Worm (Caenorhabditis elegans) whole organism, young adult: ENCODE data around the gene emc-1.

ENCODE experiments used
- B0261.1 ChIP-seq: sonication (generic microtip); optimal IDR thresholded peaks from 2 replicates; lab custom pipeline; 2016; ENCODE audit warnings: mild to moderate bottlenecking, missing genetic modification characterization, moderate library complexity, missing compliant biosample characterization
- C17E4.6 ChIP-seq: fragments of 200-800 bp; sonication (Bioruptor generic); IDR thresholded peaks from 2 replicates; pipeline ENCODE4 v1.3.6; 2022; ENCODE audit warnings: missing genetic modification reagents, missing genetic modification characterization, missing compliant biosample characterization
- D2030.7 ChIP-seq: fragments of 200-800 bp; sonication (Bioruptor generic); IDR thresholded peaks from 2 replicates; pipeline ENCODE4 v1.3.6; 2022; ENCODE audit warnings: missing genetic modification reagents, missing genetic modification characterization, missing compliant biosample characterization
- F10E7.11 ChIP-seq: sonication (generic microtip); optimal IDR thresholded peaks from 2 replicates; lab custom pipeline; 2017; ENCODE audit warnings: mild to moderate bottlenecking, missing genetic modification characterization, moderate library complexity, missing compliant biosample characterization
- F22D6.2 ChIP-seq: sonication (generic microtip); optimal IDR thresholded peaks from 2 replicates; lab custom pipeline; 2016; ENCODE audit warnings: mild to moderate bottlenecking, missing genetic modification characterization, missing compliant biosample characterization
- F23B12.7 ChIP-seq: sonication (generic microtip); optimal IDR thresholded peaks from 2 replicates; lab custom pipeline; 2017; ENCODE audit warnings: missing genetic modification characterization, mild to moderate bottlenecking, missing compliant biosample characterization, antibody characterized with exemption, moderate library complexity; ENCODE audit not compliant: insufficient read depth
- K11D2.4 ChIP-seq: fragments of 200-800 bp; sonication (Bioruptor generic); IDR thresholded peaks from 2 replicates; pipeline ENCODE4 v1.3.6; 2022; ENCODE audit warnings: missing genetic modification reagents, missing genetic modification characterization, missing compliant biosample characterization
- K12H6.12 ChIP-seq: fragments of 200-800 bp; sonication (Bioruptor generic); optimal IDR thresholded peaks from 2 replicates; lab custom pipeline; 2018; ENCODE audit warnings: mild to moderate bottlenecking, missing genetic modification characterization, missing compliant biosample characterization
- Y56A3A.18 ChIP-seq: fragments of 200-800 bp; sonication (Bioruptor generic); IDR thresholded peaks from 2 replicates; pipeline ENCODE4 v1.3.6; 2022; ENCODE audit warnings: missing genetic modification reagents, missing genetic modification characterization, missing compliant biosample characterization
- ZK185.1 ChIP-seq: sonication (generic microtip); optimal IDR thresholded peaks from 2 replicates; lab custom pipeline; 2016; ENCODE audit warnings: mild to moderate bottlenecking, missing genetic modification characterization, missing compliant biosample characterization; ENCODE audit not compliant: poor library complexity, severe bottlenecking
- ama-1 ChIP-seq, 3 experiments: fragments of 150-350 bp in 1 of 3; sonication (generic microtip) in 2 of 3; optimal IDR thresholded peaks; 2 replicates each; lab custom pipeline; 2014 to 2018; ENCODE audit warnings: missing biosample characterization in 2 of 3, missing genetic modification characterization in 2 of 3, missing genetic modification reagents in 2 of 3
- aptf-2 ChIP-seq: fragments of 200-800 bp; sonication (Bioruptor generic); conservative IDR thresholded peaks from 2 replicates; pipeline ENCODE4 v1.3.6; 2022; ENCODE audit warnings: missing genetic modification reagents, missing genetic modification characterization, missing compliant biosample characterization
- aptf-3 ChIP-seq: fragments of 200-800 bp; sonication (Bioruptor generic); IDR thresholded peaks from 2 replicates; pipeline ENCODE4 v1.3.6; 2022; ENCODE audit warnings: missing genetic modification characterization, missing compliant biosample characterization
- athp-1 ChIP-seq: sonication (generic microtip); optimal IDR thresholded peaks from 2 replicates; lab custom pipeline; 2017; ENCODE audit warnings: mild to moderate bottlenecking, missing genetic modification characterization, missing compliant biosample characterization
- bed-2 ChIP-seq: fragments of 200-800 bp; sonication (Bioruptor generic); IDR thresholded peaks from 2 replicates; pipeline ENCODE4 v1.3.6; 2022; ENCODE audit warnings: missing genetic modification reagents, missing genetic modification characterization, missing compliant biosample characterization
- cebp-2 ChIP-seq: fragments of 200-800 bp; sonication (Bioruptor generic); IDR thresholded peaks from 2 replicates; pipeline ENCODE4 v1.3.6; 2022; ENCODE audit warnings: missing genetic modification characterization, missing compliant biosample characterization
- ceh-27 ChIP-seq: fragments of 200-800 bp; sonication (Bioruptor generic); optimal IDR thresholded peaks from 2 replicates; lab custom pipeline; 2018; ENCODE audit warnings: mild to moderate bottlenecking, missing genetic modification characterization, moderate library complexity, missing compliant biosample characterization
- ceh-79 ChIP-seq: sonication (generic microtip); optimal IDR thresholded peaks from 2 replicates; lab custom pipeline; 2017; ENCODE audit warnings: mild to moderate bottlenecking, missing genetic modification characterization, missing compliant biosample characterization
- die-1 ChIP-seq: sonication (generic microtip); optimal IDR thresholded peaks from 2 replicates; lab custom pipeline; 2016; ENCODE audit warnings: missing genotype, mild to moderate bottlenecking, missing genetic modification characterization, missing compliant biosample characterization
- dox-1 ChIP-seq: fragments of 200-800 bp; sonication (Bioruptor generic); IDR thresholded peaks from 2 replicates; pipeline ENCODE4 v1.3.6; 2022; ENCODE audit warnings: missing genetic modification reagents, missing genetic modification characterization, missing compliant biosample characterization
- egl-18 ChIP-seq: fragments of 200-800 bp; sonication (Bioruptor generic); IDR thresholded peaks from 2 replicates; pipeline ENCODE4 v1.3.6; 2022; ENCODE audit warnings: missing genetic modification reagents, missing genetic modification characterization, missing compliant biosample characterization
- ekl-4 ChIP-seq: fragments of 200-800 bp; sonication (Bioruptor generic); IDR thresholded peaks from 2 replicates; pipeline ENCODE4 v1.3.6; 2022; ENCODE audit warnings: missing genetic modification reagents, missing genetic modification characterization, missing compliant biosample characterization
- him-1 ChIP-seq: sonication (generic microtip); optimal IDR thresholded peaks from 2 replicates; lab custom pipeline; 2016; ENCODE audit warnings: missing genotype, missing genetic modification reagents, missing genetic modification characterization, missing compliant biosample characterization
- hlh-26 ChIP-seq: fragments of 200-800 bp; sonication (Bioruptor generic); conservative IDR thresholded peaks from 2 replicates; pipeline ENCODE4 v1.3.6; 2022; ENCODE audit warnings: missing genetic modification reagents, missing genetic modification characterization, missing compliant biosample characterization
- hmg-1.2 ChIP-seq: fragments of 200-800 bp; sonication (Bioruptor generic); IDR thresholded peaks from 2 replicates; pipeline ENCODE4 v1.3.6; 2022; ENCODE audit warnings: missing genetic modification reagents, missing genetic modification characterization, missing compliant biosample characterization
- hmg-20 ChIP-seq: fragments of 200-800 bp; sonication (Bioruptor generic); IDR thresholded peaks from 2 replicates; pipeline ENCODE4 v1.3.6; 2022; ENCODE audit warnings: missing genetic modification reagents, missing genetic modification characterization, missing compliant biosample characterization
- let-607 ChIP-seq, 2 experiments: fragments of 200-800 bp in 1 of 2; sonication (Bioruptor generic) in 1 of 2; sonication (generic microtip) in 1 of 2; optimal IDR thresholded peaks; 2 replicates each; lab custom pipeline; 2016 to 2018; ENCODE audit warnings: mild to moderate bottlenecking in 2 of 2, missing compliant biosample characterization in 2 of 2, missing genetic modification characterization in 2 of 2, moderate library complexity in 2 of 2, missing genotype in 1 of 2
- lin-35 ChIP-seq, 3 experiments: fragments of 150-350 bp in 2 of 3; sonication (generic microtip) in 1 of 3; optimal IDR thresholded peaks; 2 replicates each; lab custom pipeline; 2014 to 2018; ENCODE audit warnings: missing biosample characterization in 3 of 3, missing genetic modification characterization in 3 of 3, missing genetic modification reagents in 3 of 3
- madf-10 ChIP-seq: sonication (generic microtip); optimal IDR thresholded peaks from 2 replicates; lab custom pipeline; 2016; ENCODE audit warnings: mild to moderate bottlenecking, missing genetic modification characterization, missing compliant biosample characterization
- mcd-1 ChIP-seq: fragments of 200-800 bp; sonication (Bioruptor generic); IDR thresholded peaks from 2 replicates; pipeline ENCODE4 v1.3.6; 2022; ENCODE audit warnings: missing genetic modification reagents, missing genetic modification characterization, missing compliant biosample characterization
- mxl-1 ChIP-seq: sonication (generic microtip); optimal IDR thresholded peaks from 2 replicates; lab custom pipeline; 2016; ENCODE audit warnings: missing genetic modification characterization, missing compliant biosample characterization
- nfya-1 ChIP-seq: sonication (generic microtip); optimal IDR thresholded peaks from 2 replicates; lab custom pipeline; 2017; ENCODE audit warnings: antibody characterized with exemption, missing compliant biosample characterization, missing genetic modification characterization, borderline replicate concordance; ENCODE audit not compliant: insufficient read depth
- nfya-2 ChIP-seq: fragments of 200-800 bp; sonication (Bioruptor generic); IDR thresholded peaks from 2 replicates; pipeline ENCODE4 v1.3.6; 2022; ENCODE audit warnings: missing genetic modification reagents, missing genetic modification characterization, missing compliant biosample characterization
- nhr-80 ChIP-seq: sonication (generic microtip); optimal IDR thresholded peaks from 2 replicates; lab custom pipeline; 2016; ENCODE audit warnings: missing genetic modification characterization, missing compliant biosample characterization
- nhr-90 ChIP-seq: sonication (generic microtip); optimal IDR thresholded peaks from 2 replicates; lab custom pipeline; 2016; ENCODE audit warnings: missing genotype, mild to moderate bottlenecking, missing genetic modification characterization, missing compliant biosample characterization
- rec-8 ChIP-seq, 2 experiments: sonication (generic microtip); optimal IDR thresholded peaks; 2 replicates each; lab custom pipeline; 2016; ENCODE audit warnings: mild to moderate bottlenecking in 2 of 2, missing genetic modification characterization in 2 of 2, missing genetic modification reagents in 2 of 2, missing genotype in 2 of 2, missing biosample characterization in 1 of 2, missing compliant biosample characterization in 1 of 2, moderate library complexity in 1 of 2
- rpc-1 ChIP-seq, 2 experiments: fragments of 150-350 bp in 1 of 2; sonication (generic microtip) in 1 of 2; optimal IDR thresholded peaks; 2 replicates each; lab custom pipeline; 2014 to 2018; ENCODE audit warnings: missing biosample characterization in 1 of 2, missing genetic modification characterization in 1 of 2, missing genetic modification reagents in 1 of 2, missing genotype in 1 of 2
- snpc-1.3 ChIP-seq: sonication (generic microtip); optimal IDR thresholded peaks from 2 replicates; lab custom pipeline; 2017; ENCODE audit warnings: missing genetic modification characterization, mild to moderate bottlenecking, missing compliant biosample characterization, antibody characterized with exemption, moderate library complexity, missing genotype, missing genetic modification reagents; ENCODE audit not compliant: insufficient read depth
- snpc-3.4 ChIP-seq: sonication (generic microtip); optimal IDR thresholded peaks from 2 replicates; lab custom pipeline; 2017; ENCODE audit warnings: missing genetic modification characterization, mild to moderate bottlenecking, missing compliant biosample characterization, antibody characterized with exemption, moderate library complexity, missing genotype, missing genetic modification reagents
- somi-1 ChIP-seq: fragments of 200-800 bp; sonication (Bioruptor generic); optimal IDR thresholded peaks from 2 replicates; lab custom pipeline; 2018; ENCODE audit warnings: mild to moderate bottlenecking, missing genetic modification characterization, missing compliant biosample characterization
- tbp1 ChIP-seq: fragments of 200-800 bp; sonication (Bioruptor generic); optimal IDR thresholded peaks from 2 replicates; lab custom pipeline; 2018; ENCODE audit warnings: mild to moderate bottlenecking, missing genetic modification characterization, missing compliant biosample characterization
- ztf-18 ChIP-seq: sonication (generic microtip); optimal IDR thresholded peaks from 2 replicates; lab custom pipeline; 2016; ENCODE audit warnings: missing genotype, mild to moderate bottlenecking, missing genetic modification characterization, missing compliant biosample characterization
- ztf-25 ChIP-seq: fragments of 200-800 bp; sonication (Bioruptor generic); IDR thresholded peaks from 2 replicates; pipeline ENCODE4 v1.3.6; 2022; ENCODE audit warnings: missing genetic modification reagents, missing genetic modification characterization, missing compliant biosample characterization
- ztf-28 ChIP-seq: fragments of 200-800 bp; sonication (Bioruptor generic); IDR thresholded peaks from 2 replicates; pipeline ENCODE4 v1.3.6; 2022; ENCODE audit warnings: missing genetic modification reagents, missing genetic modification characterization, missing compliant biosample characterization

Gene emc-1

DNA sequence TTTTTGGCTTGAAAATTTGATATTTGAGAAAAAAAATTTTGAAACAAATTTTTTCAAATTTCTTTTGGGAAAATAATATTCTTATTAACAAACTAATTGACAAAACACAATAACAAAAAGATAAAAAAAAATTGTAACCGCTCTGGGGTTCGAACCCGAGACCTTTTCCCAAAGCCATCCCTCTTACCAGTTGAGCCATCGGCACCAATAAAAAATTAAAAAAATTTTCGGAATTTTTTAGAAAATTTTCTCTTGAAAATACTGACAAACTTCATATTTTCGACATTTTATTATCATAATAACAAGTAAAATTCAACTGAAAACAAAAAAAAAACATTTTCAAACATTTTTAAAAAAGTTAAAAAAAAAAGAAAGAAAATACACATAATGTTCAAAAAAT is 21.8 kb upstream of the emc-1 start:
- TF ChIP-seq ZK185.1 (tag; lab: Kevin White, UChicago): no peak
- no peak for TF ChIP-seq nfya-2
- TF ChIP-seq C17E4.6 (GFP tag; lab: Robert Waterston, UW): no peak
- TF ChIP-seq rpc-1 (optimal IDR thresholded peaks at IDR 0.05; lab: Kevin White, UChicago): peak; percentile 23
- peak; percentile 65 for TF ChIP-seq rpc-1 (tag; optimal IDR thresholded peaks at IDR 0.05; lab: Kevin White, UChicago)
- no peak for TF ChIP-seq F10E7.11 (tag; lab: Kevin White, UChicago)
- no peak for TF ChIP-seq Y56A3A.18 (GFP tag; lab: Robert Waterston, UW)
- no peak for TF ChIP-seq hlh-26 (GFP tag; lab: Robert Waterston, UW)
- no peak for TF ChIP-seq F22D6.2 (tag; lab: Kevin White, UChicago)
- TF ChIP-seq tbp1 (GFP tag; lab: Kevin White, UChicago): peak; percentile 75
- TF ChIP-seq snpc-3.4 (tag; lab: Kevin White, UChicago): no peak
- TF ChIP-seq somi-1 (GFP tag; lab: Kevin White, UChicago): no peak

ce11 chrII:1519867-1520266 is 19.7 kb upstream of the emc-1 start:
- TF ChIP-seq B0261.1 (tag; lab: Kevin White, UChicago) (peak; percentile 86), K12H6.12 (peak; percentile 21), ceh-27 (GFP tag; lab: Kevin White, UChicago) (peak; percentile 26), bed-2 (no peak), mxl-1 (tag; lab: Kevin White, UChicago) (peak; percentile 18), let-607 (tag; optimal IDR thresholded peaks at IDR 0.05; lab: Kevin White, UChicago) (peak in 1 of 2 experiments; percentile 7), nhr-80 (tag; lab: Kevin White, UChicago) (no peak), dox-1 (no peak), hmg-1.2 (GFP tag; lab: Robert Waterston, UW) (peak; percentile 77), hmg-20 (GFP tag; lab: Robert Waterston, UW) (no peak), him-1 (tag; lab: Kevin White, UChicago) (peak; percentile 44), nfya-1 (tag; lab: Kevin White, UChicago) (no peak), ceh-79 (tag; lab: Kevin White, UChicago) (peak; percentile 7), lin-35 (GFP tag; optimal IDR thresholded peaks at IDR 0.05; lab: Kevin White, UChicago) (peak in 1 of 3 experiments; percentile 45), athp-1 (tag; lab: Kevin White, UChicago) (peak; percentile 9), ZK185.1 (tag; lab: Kevin White, UChicago) (peak; percentile 15), rec-8 (tag; optimal IDR thresholded peaks at IDR 0.05; lab: Kevin White, UChicago) (peak in 1 of 2 experiments; percentile 34), F23B12.7 (tag; lab: Kevin White, UChicago) (peak; percentile 55), rpc-1 (optimal IDR thresholded peaks at IDR 0.05; lab: Kevin White, UChicago) (peak; percentile 60), rpc-1 (tag; optimal IDR thresholded peaks at IDR 0.05; lab: Kevin White, UChicago) (peak; percentile 73), ztf-25 (GFP tag; lab: Robert Waterston, UW) (peak; percentile 60; the same call in 1 of the 2 replicates), tbp1 (GFP tag; lab: Kevin White, UChicago) (peak; percentile 95), cebp-2 (GFP tag; lab: Robert Waterston, UW) (0 out of 2 replicates have a peak, but pooled peaks have one; percentile 63), snpc-1.3 (tag; lab: Kevin White, UChicago) (peak; percentile 27), D2030.7 (GFP tag; lab: Robert Waterston, UW) (peak; percentile 28; the same call in 1 of the 2 replicates), aptf-2 (GFP tag; lab: Robert Waterston, UW) (no peak), egl-18 (GFP tag; lab: Robert Waterston, UW) (no peak), mcd-1 (GFP tag; lab: Robert Waterston, UW) (peak; percentile 58), ztf-18 (tag; lab: Kevin White, UChicago) (peak; percentile 41), nhr-90 (tag; lab: Kevin White, UChicago) (peak; percentile 25), K11D2.4 (GFP tag; lab: Robert Waterston, UW) (0 out of 2 replicates have a peak, but pooled peaks have one; percentile 23), ama-1 (optimal IDR thresholded peaks at IDR 0.05; lab: Kevin White, UChicago) (no peak), ama-1 (GFP tag; optimal IDR thresholded peaks at IDR 0.05; lab: Kevin White, UChicago) (peak in 1 of 2 experiments; percentile 25), snpc-3.4 (tag; lab: Kevin White, UChicago) (no peak), ekl-4 (GFP tag; lab: Robert Waterston, UW) (no peak), ztf-28 (GFP tag; lab: Robert Waterston, UW) (0 out of 2 replicates have a peak, but pooled peaks have one; percentile 64), die-1 (tag; lab: Kevin White, UChicago) (peak; percentile 26), aptf-3 (no peak), madf-10 (tag; lab: Kevin White, UChicago) (peak; percentile 47)
